Worm (Caenorhabditis elegans): ENCODE data around the gene Y37D8A.19.

DNA sequence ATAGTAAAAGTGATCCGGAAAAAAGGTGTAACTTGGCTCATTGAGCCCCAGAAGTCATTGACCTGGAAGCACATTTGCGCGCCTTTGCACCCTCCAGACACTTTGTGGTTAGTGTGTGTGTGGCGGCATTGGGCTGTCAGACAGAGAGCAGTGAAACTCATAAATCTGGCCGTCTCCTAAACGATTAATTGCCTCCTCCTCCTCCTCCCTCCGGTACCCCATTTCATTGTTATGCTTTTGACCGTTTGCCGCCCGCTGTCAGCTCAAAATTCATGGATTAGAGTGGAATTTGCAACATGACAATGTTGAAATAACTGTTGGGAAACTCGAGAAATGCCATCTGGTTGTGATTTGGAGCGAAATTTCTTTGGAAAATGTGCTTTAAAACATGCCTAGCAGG, 25.6 kb upstream of the Y37D8A.19 start:
- no peak for TF ChIP-seq ceh-16 (tag; optimal IDR thresholded peaks at IDR 0.05)
- no peak for TF ChIP-seq nhr-23 (tag; optimal IDR thresholded peaks at IDR 0.05)
- no peak for TF ChIP-seq nhr-76 (tag; optimal IDR thresholded peaks at IDR 0.05)
- TF ChIP-seq aly-2 (tag; optimal IDR thresholded peaks at IDR 0.05) = no peak
- no peak for TF ChIP-seq elt-2 (tag; optimal IDR thresholded peaks at IDR 0.05)
- TF ChIP-seq ama-1 (optimal IDR thresholded peaks at IDR 0.05) = no peak
- TF ChIP-seq ceh-9 (tag; optimal IDR thresholded peaks at IDR 0.05) = no peak
- no peak for TF ChIP-seq sea-2 (GFP tag; optimal IDR thresholded peaks at IDR 0.05)
- TF ChIP-seq pha-4 (tag; optimal IDR thresholded peaks at IDR 0.05) = no peak
- TF ChIP-seq snpc-4 (tag; optimal IDR thresholded peaks at IDR 0.05) = no peak
- no peak for TF ChIP-seq nhr-77 (tag; optimal IDR thresholded peaks at IDR 0.05)
- TF ChIP-seq zag-1 (tag; optimal IDR thresholded peaks at IDR 0.05) = no peak
- TF ChIP-seq ZK546.5 (tag; optimal IDR thresholded peaks at IDR 0.05) = no peak
- no peak for TF ChIP-seq elt-3 (tag; optimal IDR thresholded peaks at IDR 0.05)

Data from whole organism, L3 larva.